Fruit fly (Drosophila melanogaster): ENCODE data around the gene Calx.

Gene Calx

DNA sequence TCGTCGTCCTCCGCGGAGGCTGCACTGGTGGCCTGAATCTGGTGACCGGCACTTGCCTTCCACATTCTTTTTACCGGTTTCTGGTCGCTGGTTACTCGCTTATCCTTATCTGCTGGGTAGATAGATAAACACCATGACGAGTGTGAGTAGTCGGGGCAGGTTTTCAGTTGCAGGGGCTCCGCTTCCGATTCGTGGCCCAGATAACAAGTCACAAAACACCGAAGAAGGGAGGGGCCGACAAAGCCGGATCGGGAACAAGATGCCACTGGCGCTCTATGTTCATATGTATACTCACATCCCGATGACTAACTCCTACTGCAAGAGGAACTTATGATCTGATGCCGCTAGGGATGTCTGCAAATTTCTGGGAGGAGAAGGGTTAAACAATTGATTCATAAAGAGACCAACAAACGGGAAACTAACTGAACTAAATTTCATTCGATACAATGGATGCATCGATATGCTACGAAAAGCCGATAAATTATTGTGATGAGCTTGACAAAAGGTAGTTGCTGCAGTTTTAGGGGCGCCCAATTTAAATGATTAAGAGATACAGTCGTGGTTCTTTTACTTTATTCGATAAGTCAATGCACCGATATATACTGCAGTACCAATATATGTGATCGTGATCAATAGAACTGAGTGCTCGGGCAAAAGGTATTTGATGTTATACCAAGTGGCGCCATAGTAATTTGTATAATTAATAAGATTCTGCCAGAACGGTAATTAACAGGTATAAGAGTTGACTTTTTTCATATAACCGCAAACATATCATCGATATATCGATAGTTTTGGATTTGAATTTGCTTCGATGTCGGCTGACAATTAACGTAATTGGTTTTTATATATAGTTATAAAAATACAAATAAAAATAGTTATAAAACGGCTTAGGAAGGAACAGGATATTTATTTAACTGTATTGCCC is 86.3 kb downstream of the Calx start, which contains the start of gene Cortactin (continued):
- TF ChIP-seq NFAT (GFP tag; IDR thresholded peaks at IDR 0.05) (peak; percentile 40; the same call in 1 of the 2 replicates), Med (GFP tag) (peak; percentile 28), CG17829 (tag; optimal IDR thresholded peaks at IDR 0.05) (peak; percentile 10), Dek (tag; optimal IDR thresholded peaks at IDR 0.05) (peak; percentile 1), HmgD (GFP tag; optimal IDR thresholded peaks at IDR 0.05) (peak; percentile 52), tna (GFP tag; IDR thresholded peaks at IDR 0.05; ENCODE audit: partially characterized antibody) (peak; percentile 91), Doc3 (GFP tag; IDR thresholded peaks at IDR 0.05; ENCODE audit: partially characterized antibody) (peak; percentile 93), CG15601 (tag; optimal IDR thresholded peaks at IDR 0.05) (no peak), tup (GFP tag; optimal IDR thresholded peaks at IDR 0.05) (no peak), CG8290 (GFP tag; optimal IDR thresholded peaks at IDR 0.05) (no peak), CG8290 (tag; optimal IDR thresholded peaks at IDR 0.05) (peak; percentile 68 to 86), Nf-YC (tag; optimal IDR thresholded peaks at IDR 0.05) (peak; percentile 58), HmgZ (tag; optimal IDR thresholded peaks at IDR 0.05) (peak; percentile 57), mirr (GFP tag; optimal IDR thresholded peaks at IDR 0.05) (peak; percentile 9), CG3995 (GFP tag; optimal IDR thresholded peaks at IDR 0.05) (peak; percentile 90), inv (GFP tag; IDR thresholded peaks at IDR 0.05; ENCODE audit: partially characterized antibody) (peak; percentile 83), CG33213 (GFP tag; optimal IDR thresholded peaks at IDR 0.05) (peak; percentile 32), gfzf (GFP tag; optimal IDR thresholded peaks at IDR 0.05) (peak; percentile 63), NK7.1 (GFP tag; optimal IDR thresholded peaks at IDR 0.05) (no peak), CG2199 (GFP tag; IDR thresholded peaks at IDR 0.05) (peak; percentile 44; the same call in 1 of the 3 replicates), Scr (GFP tag; IDR thresholded peaks at IDR 0.05; ENCODE audit: partially characterized antibody) (peak; percentile 87), hb (GFP tag; IDR thresholded peaks at IDR 0.05; ENCODE audit: partially characterized antibody) (peak; percentile 89), kay (GFP tag; optimal IDR thresholded peaks at IDR 0.05) (peak; percentile 48), Ets97D (GFP tag; optimal IDR thresholded peaks at IDR 0.05) (peak; percentile 85), nom (GFP tag; optimal IDR thresholded peaks at IDR 0.05) (peak; percentile 18), MBD-R2 (GFP tag; IDR thresholded peaks at IDR 0.05) (peak; percentile 76), CG6689 (GFP tag; IDR thresholded peaks at IDR 0.05) (no peak), CG3838 (GFP tag; optimal IDR thresholded peaks at IDR 0.05) (no peak), psq (GFP tag; optimal IDR thresholded peaks at IDR 0.05) (no peak), Bteb2 (GFP tag; optimal IDR thresholded peaks at IDR 0.05) (no peak), CG15514 (GFP tag; optimal IDR thresholded peaks at IDR 0.05) (peak; percentile 62), CG34376 (GFP tag; optimal IDR thresholded peaks at IDR 0.05) (peak; percentile 68), CG9797 (GFP tag; optimal IDR thresholded peaks at IDR 0.05) (no peak), vnd (GFP tag; IDR thresholded peaks at IDR 0.05; ENCODE audit: partially characterized antibody) (peak; percentile 82), her (GFP tag; optimal IDR thresholded peaks at IDR 0.05) (no peak), CG34224 (GFP tag; IDR thresholded peaks at IDR 0.05; ENCODE audit: partially characterized antibody) (peak; percentile 88), YL-1 (GFP tag; optimal IDR thresholded peaks at IDR 0.05) (peak; percentile 30), Vsx1 (GFP tag; optimal IDR thresholded peaks at IDR 0.05) (no peak), peb (GFP tag; IDR thresholded peaks at IDR 0.05) (no peak), zen2 (GFP tag; IDR thresholded peaks at IDR 0.05; ENCODE audit: partially characterized antibody) (peak; percentile 93), crp (GFP tag; optimal IDR thresholded peaks at IDR 0.05) (no peak), CG17912 (GFP tag; optimal IDR thresholded peaks at IDR 0.05) (peak; percentile 34), stwl (tag; optimal IDR thresholded peaks at IDR 0.05) (peak; percentile 88), scrt (GFP tag; optimal IDR thresholded peaks at IDR 0.05) (no peak), abd-A (tag; optimal IDR thresholded peaks at IDR 0.05) (peak; percentile 10), E2f2 (GFP tag; IDR thresholded peaks at IDR 0.05) (peak; percentile 99), CkIIα-i1 (GFP tag; IDR thresholded peaks at IDR 0.05) (no peak)
